Worm (Caenorhabditis elegans): ENCODE results near the gene str-138.
A peak's percentile ranks its signal among the peaks of the same experiment; 100 is the strongest.

Gene str-138

ce11 chrV:8024752-8025151, 33.7 kb upstream of the str-138 start, which contains the start of gene F43H9.3:
Gene F43H9.3 (minus strand): TSS chrV:8024940.
- TF ChIP-seq nhr-12 (tag; optimal IDR thresholded peaks at IDR 0.05), result no peak
- TF ChIP-seq lsy-2 (tag; optimal IDR thresholded peaks at IDR 0.05), result peak; percentile 85

DNA sequence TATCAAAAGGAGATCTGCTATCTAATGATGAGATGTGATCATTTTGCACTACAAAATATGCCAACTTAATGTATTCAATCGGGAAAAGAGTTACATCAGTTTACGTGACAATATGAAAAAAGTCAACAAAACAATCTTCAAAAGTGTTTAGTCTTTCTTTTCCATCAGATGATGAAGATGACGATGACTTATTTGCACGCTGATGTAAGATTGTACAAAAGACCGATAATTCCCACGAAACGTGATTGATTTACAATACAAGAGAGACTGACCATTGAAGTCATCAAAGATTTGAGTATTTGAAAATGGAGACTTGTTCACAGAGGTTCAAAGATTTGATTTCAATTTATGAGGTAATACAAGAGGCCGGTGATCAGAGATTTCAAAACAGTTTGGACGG, 33.2 kb upstream of the str-138 start:
- TF ChIP-seq flh-1 (GFP tag; optimal IDR thresholded peaks at IDR 0.05) (no peak), hlh-1 (tag; optimal IDR thresholded peaks at IDR 0.05) (no peak), M03D4.4 (tag; optimal IDR thresholded peaks at IDR 0.05) (no peak), ztf-11 (tag; optimal IDR thresholded peaks at IDR 0.05) (no peak), unc-39 (tag; optimal IDR thresholded peaks at IDR 0.05) (no peak), zip-8 (tag; optimal IDR thresholded peaks at IDR 0.05) (no peak), nhr-28 (tag; optimal IDR thresholded peaks at IDR 0.05) (no peak), lin-32 (GFP tag; optimal IDR thresholded peaks at IDR 0.05) (no peak)

ce11 chrV:8026343-8026742, 32.1 kb upstream of the str-138 start, which contains the start of gene F43H9.4:
Gene F43H9.4 (plus strand): TSS chrV:8026708.
- TF ChIP-seq nhr-2 (tag; optimal IDR thresholded peaks at IDR 0.05), result no peak
- TF ChIP-seq mab-5 (tag; optimal IDR thresholded peaks at IDR 0.05), result no peak
- no peak for TF ChIP-seq ham-2 (GFP tag; optimal IDR thresholded peaks at IDR 0.05)
- no peak for TF ChIP-seq blmp-1 (tag; optimal IDR thresholded peaks at IDR 0.05)
- no peak for TF ChIP-seq unc-39 (tag; optimal IDR thresholded peaks at IDR 0.05)
- TF ChIP-seq pha-4 (tag; optimal IDR thresholded peaks at IDR 0.05), result no peak
- TF ChIP-seq lin-32 (GFP tag; optimal IDR thresholded peaks at IDR 0.05), result no peak
- no peak for TF ChIP-seq lsy-2 (tag; optimal IDR thresholded peaks at IDR 0.05)
- no peak for TF ChIP-seq lin-13 (tag; optimal IDR thresholded peaks at IDR 0.05)
- no peak for TF ChIP-seq sem-2 (GFP tag; optimal IDR thresholded peaks at IDR 0.05)

ce11 chrV:8027429-8028142, 30.9 kb upstream of the str-138 start:
- no peak for TF ChIP-seq drap-1 (GFP tag; optimal IDR thresholded peaks at IDR 0.05)
- no peak for TF ChIP-seq ceh-39 (tag; optimal IDR thresholded peaks at IDR 0.05)
- TF ChIP-seq pha-4 (tag; optimal IDR thresholded peaks at IDR 0.05), result no peak
- no peak for TF ChIP-seq flh-1 (GFP tag; optimal IDR thresholded peaks at IDR 0.05)

DNA sequence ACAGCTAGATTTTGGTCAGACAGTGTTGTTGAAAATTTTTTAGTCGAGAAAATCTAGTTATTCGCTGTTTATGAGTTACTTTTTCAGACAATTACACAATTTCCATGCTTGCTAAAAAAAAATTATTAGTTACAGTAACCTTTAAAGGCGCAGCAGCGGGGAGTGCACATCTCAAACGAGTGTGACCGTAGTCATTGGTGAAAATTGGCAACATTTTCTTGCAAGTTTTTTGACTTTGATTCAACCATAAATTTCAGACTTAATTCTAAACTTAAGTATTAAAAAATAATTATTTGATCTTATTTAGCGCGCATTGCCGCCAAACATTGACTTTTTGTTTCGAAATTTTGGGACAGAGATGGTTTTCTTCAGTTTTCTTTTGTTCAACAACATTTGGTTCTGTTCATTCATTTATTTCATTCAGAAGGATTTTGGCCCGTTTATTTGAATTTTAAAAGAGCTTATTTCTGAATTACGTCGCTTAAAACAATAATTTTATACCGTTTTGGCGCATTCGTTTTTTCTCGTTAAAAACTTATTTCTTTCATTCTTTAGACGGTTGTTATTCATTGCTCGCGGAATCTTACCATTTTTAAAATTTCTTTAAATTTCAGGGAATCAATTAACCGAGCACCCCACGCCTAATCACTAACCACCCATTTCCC, 29.5 kb upstream of the str-138 start, which contains the start of gene oma-2:
oma-2 (plus strand) TSS at position 615 of the 665 bp plus-strand sequence.
- no peak for TF ChIP-seq sem-2 (GFP tag; optimal IDR thresholded peaks at IDR 0.05)
- no peak for TF ChIP-seq nhr-237 (tag; optimal IDR thresholded peaks at IDR 0.05)
- TF ChIP-seq drap-1 (GFP tag; optimal IDR thresholded peaks at IDR 0.05), result no peak

- TF ChIP-seq nhr-76 (tag; optimal IDR thresholded peaks at IDR 0.05) (no peak), mep-1 (tag; optimal IDR thresholded peaks at IDR 0.05) (peak; percentile 54), ces-1 (GFP tag; optimal IDR thresholded peaks at IDR 0.05) (peak; percentile 49), elt-1 (tag; optimal IDR thresholded peaks at IDR 0.05; ENCODE audit: borderline replicate concordance, insufficient read depth) (no peak), nhr-12 (tag; optimal IDR thresholded peaks at IDR 0.05) (no peak), lsy-2 (tag; optimal IDR thresholded peaks at IDR 0.05) (peak; percentile 47), elt-3 (tag; optimal IDR thresholded peaks at IDR 0.05) (no peak)
Observed at ce11 chrV:8031121-8031520, 27.3 kb upstream of the str-138 start, which contains the start of gene vars-1. Gene vars-1 (plus strand): TSS chrV:8031411.

ce11 chrV:8034811-8035210, 23.6 kb upstream of the str-138 start, which contains the start of gene algn-12:
Gene algn-12 (plus strand): TSS chrV:8035111.
- TF ChIP-seq lin-32 (GFP tag; optimal IDR thresholded peaks at IDR 0.05) (no peak), M03D4.4 (tag; optimal IDR thresholded peaks at IDR 0.05) (no peak), lsy-2 (tag; optimal IDR thresholded peaks at IDR 0.05) (no peak), hlh-1 (tag; optimal IDR thresholded peaks at IDR 0.05) (no peak), blmp-1 (tag; optimal IDR thresholded peaks at IDR 0.05) (no peak), pha-4 (tag; optimal IDR thresholded peaks at IDR 0.05) (no peak), lin-13 (tag; optimal IDR thresholded peaks at IDR 0.05) (no peak), nhr-76 (tag; optimal IDR thresholded peaks at IDR 0.05) (no peak), zip-8 (tag; optimal IDR thresholded peaks at IDR 0.05) (no peak)

Data from whole organism, mixed stage, embryonic.